Fruit fly (Drosophila melanogaster) whole organism, prepupa: Measurements from ENCODE around the gene cerv.

Experiments
- CG11762 ChIP-seq: fragments of 200-800 bp; sonication (Bioruptor generic); optimal IDR thresholded peaks from 3 replicates; lab custom pipeline; 2016; ENCODE audit warnings: missing biosample characterization, missing genetic modification characterization; ENCODE audit not compliant: insufficient read depth
- CG11902 ChIP-seq: fragments of 200-800 bp; sonication (Bioruptor generic); optimal IDR thresholded peaks from 3 replicates; lab custom pipeline; 2016; ENCODE audit warnings: missing biosample characterization, missing genetic modification characterization
- CG15336 ChIP-seq: fragments of 200-800 bp; sonication (Bioruptor generic); IDR thresholded peaks from 2 replicates; pipeline ENCODE4 v1.3.6; 2022; ENCODE audit warnings: missing biosample characterization, missing genetic modification characterization
- Met ChIP-seq: fragments of 200-800 bp; sonication (Bioruptor generic); optimal IDR thresholded peaks from 3 replicates; lab custom pipeline; 2016; ENCODE audit warnings: missing biosample characterization, missing genetic modification characterization
- Sox14 ChIP-seq: fragments of 200-800 bp; sonication (Bioruptor generic); optimal IDR thresholded peaks from 3 replicates; lab custom pipeline; 2016; ENCODE audit warnings: missing biosample characterization, missing genetic modification characterization
- spab ChIP-seq: fragments of 200-800 bp; sonication (Bioruptor generic); optimal IDR thresholded peaks from 2 replicates; lab custom pipeline; 2017; ENCODE audit warnings: missing biosample characterization, mild to moderate bottlenecking, missing genetic modification characterization, missing genetic modification reagents

DNA sequence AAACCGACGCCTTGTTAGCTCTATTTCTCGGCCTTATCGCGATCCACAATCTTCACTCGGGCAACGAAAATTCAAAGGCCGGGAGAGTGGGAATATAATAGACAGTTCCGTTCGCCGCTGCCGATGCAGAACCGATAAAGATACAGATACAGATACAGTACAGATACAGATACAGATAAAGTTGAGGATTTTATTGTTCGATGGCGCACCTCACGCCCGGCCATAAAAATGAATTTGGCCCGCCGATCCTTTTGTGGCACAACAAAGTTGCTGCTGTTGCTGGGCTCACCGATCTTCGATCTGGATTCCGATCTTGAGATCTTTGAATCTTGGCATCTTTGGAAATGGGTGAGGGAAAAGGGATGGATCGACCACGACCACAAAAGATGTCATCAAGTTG is 32.2 kb upstream of the cerv start:
- no peak for TF ChIP-seq Sox14 (GFP tag; lab: Kevin White, UChicago)
- TF ChIP-seq CG11902 (GFP tag; lab: Kevin White, UChicago) = no peak
- TF ChIP-seq spab (GFP tag; lab: Kevin White, UChicago) = no peak
- no peak for TF ChIP-seq CG11762 (GFP tag; lab: Kevin White, UChicago)
- no peak for TF ChIP-seq CG15336 (GFP tag; lab: Robert Waterston, UW)
- TF ChIP-seq Met (GFP tag; lab: Kevin White, UChicago) = no peak
